Worm (Caenorhabditis elegans): ENCODE measurements around the gene ZK418.13.

ZK418.13 gene

ce11 chrIII:7111793-7112192 lies 35.5 kb upstream of the ZK418.13 start, which contains the start of gene B0280.7:
Gene B0280.7, minus strand, starts transcription at chrIII:7111893.
- TF ChIP-seq ceh-18 (tag; optimal IDR thresholded peaks at IDR 0.05) (no peak), sox-2 (GFP tag; IDR thresholded peaks at IDR 0.05) (no peak)

ce11 chrIII:7107965-7108364 lies 31.7 kb upstream of the ZK418.13 start, which contains the start of gene odd-1:
Gene odd-1, plus strand, starts transcription at chrIII:7108313.
- TF ChIP-seq unc-55 (GFP tag; optimal IDR thresholded peaks at IDR 0.05) (no peak), ceh-9 (tag; optimal IDR thresholded peaks at IDR 0.05) (no peak), elt-2 (tag; optimal IDR thresholded peaks at IDR 0.05) (peak; percentile 85), ceh-48 (tag; optimal IDR thresholded peaks at IDR 0.05) (no peak)

- TF ChIP-seq ceh-45 (GFP tag; IDR thresholded peaks at IDR 0.05), result no peak
- TF ChIP-seq ceh-2 (tag; optimal IDR thresholded peaks at IDR 0.05), result no peak
- no peak for TF ChIP-seq ceh-19 (GFP tag; optimal IDR thresholded peaks at IDR 0.05)
- no peak for TF ChIP-seq ceh-22 (tag; optimal IDR thresholded peaks at IDR 0.05)
- no peak for TF ChIP-seq C08G9.2 (tag; optimal IDR thresholded peaks at IDR 0.05)
- TF ChIP-seq sox-4 (tag; optimal IDR thresholded peaks at IDR 0.05), result no peak
- no peak for TF ChIP-seq hlh-30 (tag; optimal IDR thresholded peaks at IDR 0.05; ENCODE audit: insufficient read depth)
- no peak for TF ChIP-seq pat-9 (tag; optimal IDR thresholded peaks at IDR 0.05)
- TF ChIP-seq K02D7.2 (tag; optimal IDR thresholded peaks at IDR 0.05), result no peak
- TF ChIP-seq sdc-2 (tag; optimal IDR thresholded peaks at IDR 0.05), result no peak
These were observed 30.6 kb upstream of the ZK418.13 start for ce11 chrIII:7106854-7107253.

ce11 chrIII:7103940-7104440 lies 27.7 kb upstream of the ZK418.13 start, which contains the start of gene cpg-2:
Gene cpg-2, minus strand, starts transcription at chrIII:7103990.
- TF ChIP-seq unc-42 (tag; optimal IDR thresholded peaks at IDR 0.05), result no peak
- TF ChIP-seq ceh-45 (GFP tag; IDR thresholded peaks at IDR 0.05), result no peak
- no peak for TF ChIP-seq elt-4 (tag; optimal IDR thresholded peaks at IDR 0.05)
- no peak for TF ChIP-seq ceh-18 (tag; optimal IDR thresholded peaks at IDR 0.05)
- no peak for TF ChIP-seq gmeb-2 (tag; optimal IDR thresholded peaks at IDR 0.05)
- no peak for TF ChIP-seq zip-5 (tag; optimal IDR thresholded peaks at IDR 0.05)
- TF ChIP-seq ceh-30 (tag; optimal IDR thresholded peaks at IDR 0.05), result no peak
- TF ChIP-seq hlh-30 (tag; optimal IDR thresholded peaks at IDR 0.05; ENCODE audit: insufficient read depth), result no peak
- TF ChIP-seq Y22D7AL.16 (tag; optimal IDR thresholded peaks at IDR 0.05), result no peak
- no peak for TF ChIP-seq hlh-8 (tag; optimal IDR thresholded peaks at IDR 0.05)
- no peak for TF ChIP-seq ets-4 (tag; optimal IDR thresholded peaks at IDR 0.05)
- no peak for TF ChIP-seq unc-3 (GFP tag; conservative IDR thresholded peaks at IDR 0.05)
- no peak for TF ChIP-seq unc-3 (tag; optimal IDR thresholded peaks at IDR 0.05)
- no peak for TF ChIP-seq T23F11.4 (GFP tag; optimal IDR thresholded peaks at IDR 0.05)
- TF ChIP-seq nhr-232 (tag; optimal IDR thresholded peaks at IDR 0.05), result no peak

ce11 chrIII:7101814-7102477 lies 25.7 kb upstream of the ZK418.13 start:
- TF ChIP-seq unc-55 (GFP tag; optimal IDR thresholded peaks at IDR 0.05), result no peak
- TF ChIP-seq dmd-4 (tag; optimal IDR thresholded peaks at IDR 0.05; ENCODE audit: borderline replicate concordance), result no peak
- TF ChIP-seq C08G9.2 (tag; optimal IDR thresholded peaks at IDR 0.05), result no peak
- TF ChIP-seq C38D4.7 (GFP tag; optimal IDR thresholded peaks at IDR 0.05), result no peak
- no peak for TF ChIP-seq hlh-15 (tag; optimal IDR thresholded peaks at IDR 0.05)
- TF ChIP-seq ceh-22 (tag; optimal IDR thresholded peaks at IDR 0.05), result no peak
- TF ChIP-seq ets-4 (tag; optimal IDR thresholded peaks at IDR 0.05), result no peak
- no peak for TF ChIP-seq hlh-6 (tag; optimal IDR thresholded peaks at IDR 0.05)

Data from whole organism, late embryonic.